Worm (Caenorhabditis elegans) whole organism, L2 larva: ENCODE measurements around the gene pld-1.

Experiments
- nhr-23 ChIP-seq: fragments of 150-350 bp; optimal IDR thresholded peaks from 2 replicates; lab custom pipeline; 2014; ENCODE audit warnings: missing biosample characterization, missing genetic modification reagents, missing genetic modification characterization
- sma-3 ChIP-seq: sonication (generic microtip); optimal IDR thresholded peaks from 2 replicates; lab custom pipeline; 2016; ENCODE audit warnings: missing genetic modification reagents, missing genetic modification characterization, missing compliant biosample characterization
- snpc-4 ChIP-seq: fragments of 150-350 bp; optimal IDR thresholded peaks from 2 replicates; lab custom pipeline; 2014; ENCODE audit warnings: missing biosample characterization, missing genetic modification characterization
- ztf-4 ChIP-seq: fragments of 150-350 bp; optimal IDR thresholded peaks from 2 replicates; lab custom pipeline; 2014; ENCODE audit warnings: missing biosample characterization, missing genetic modification characterization

- TF ChIP-seq ztf-4 (tag; lab: Kevin White, UChicago) = no peak
- TF ChIP-seq snpc-4 (tag; lab: Kevin White, UChicago) = no peak
- TF ChIP-seq sma-3 (GFP tag; lab: Kevin White, UChicago) = no peak
- no peak for TF ChIP-seq nhr-23
Observed at ce11 chrII:5069525-5069924, 22.0 kb downstream of the pld-1 start, which contains the start of gene idpb-2.
